Worm (Caenorhabditis elegans): ENCODE measurements around the gene acr-15.

Gene acr-15

DNA sequence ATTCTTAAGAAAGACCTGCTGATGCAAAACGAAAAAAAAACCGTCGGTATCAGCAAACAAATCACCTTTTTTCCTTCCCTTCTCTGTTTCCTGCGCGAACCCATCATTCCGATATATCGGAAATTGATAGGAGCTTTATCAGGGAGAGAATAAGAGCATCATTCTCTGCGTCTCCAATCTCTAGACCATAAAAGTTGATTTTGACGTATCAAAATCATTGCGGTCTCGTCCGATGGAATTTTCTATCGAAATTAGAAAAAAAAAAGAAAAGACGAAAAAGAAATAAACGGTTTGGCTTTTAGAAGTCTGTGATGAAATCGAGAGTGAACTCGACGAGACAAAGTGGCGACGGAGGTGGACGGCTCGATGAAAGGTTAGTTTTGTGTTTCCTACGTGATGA, 3.5 kb upstream of the acr-15 start, which contains the start of gene stdh-4:
Gene stdh-4, plus strand, starts transcription at position 301 of the 400 bp plus-strand sequence.
- TF ChIP-seq mab-5 (tag; optimal IDR thresholded peaks at IDR 0.05) (no peak), blmp-1 (tag; optimal IDR thresholded peaks at IDR 0.05; ENCODE audit: insufficient read depth) (no peak)

- TF ChIP-seq ama-1 (optimal IDR thresholded peaks at IDR 0.05) (no peak), unc-39 (tag; optimal IDR thresholded peaks at IDR 0.05) (no peak), nhr-21 (tag; optimal IDR thresholded peaks at IDR 0.05) (no peak)
Observed at ce11 chrV:8555955-8556354, 3.5 kb downstream of the acr-15 start.

DNA sequence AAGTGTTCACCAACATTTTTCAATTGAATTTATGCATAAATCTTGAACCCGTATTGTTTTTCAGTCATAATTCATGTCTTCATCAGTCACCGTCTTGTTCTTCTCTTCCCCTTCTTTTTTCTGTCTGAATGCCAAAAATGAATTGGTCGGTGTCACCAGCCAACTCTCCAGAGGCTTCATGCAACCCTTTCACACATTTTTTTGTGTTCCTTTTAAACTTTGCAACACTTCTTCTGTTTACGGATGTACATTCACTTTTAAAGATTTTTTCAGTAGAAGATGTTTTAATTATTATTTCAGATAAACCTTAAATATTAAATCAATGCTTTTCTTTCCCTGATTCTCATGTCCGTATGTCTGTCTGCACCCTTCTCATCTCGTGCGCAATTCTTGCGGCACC, 8.4 kb downstream of the acr-15 start, which contains the start of gene acr-16:
Gene acr-16, plus strand, starts transcription at position 301 of the 400 bp plus-strand sequence.
- no peak for TF ChIP-seq peb-1 (tag; optimal IDR thresholded peaks at IDR 0.05)
- no peak for TF ChIP-seq nhr-25 (tag; optimal IDR thresholded peaks at IDR 0.05)
- TF ChIP-seq snpc-4 (tag; optimal IDR thresholded peaks at IDR 0.05), result no peak
- no peak for TF ChIP-seq F13H6.1 (tag; optimal IDR thresholded peaks at IDR 0.05)
- no peak for TF ChIP-seq sem-4 (tag; optimal IDR thresholded peaks at IDR 0.05)
- TF ChIP-seq ztf-11 (tag; optimal IDR thresholded peaks at IDR 0.05), result no peak
- TF ChIP-seq Y55F3AM.14 (GFP tag; optimal IDR thresholded peaks at IDR 0.05), result no peak
- no peak for TF ChIP-seq lin-11 (tag; optimal IDR thresholded peaks at IDR 0.05)
- no peak for TF ChIP-seq fos-1 (tag; optimal IDR thresholded peaks at IDR 0.05)
- no peak for TF ChIP-seq R02D3.7 (tag; optimal IDR thresholded peaks at IDR 0.05)
- no peak for TF ChIP-seq elt-3 (tag; optimal IDR thresholded peaks at IDR 0.05)
- TF ChIP-seq unc-39 (tag; optimal IDR thresholded peaks at IDR 0.05), result no peak
- TF ChIP-seq gmeb-1 (tag; optimal IDR thresholded peaks at IDR 0.05), result no peak
- TF ChIP-seq zag-1 (tag; optimal IDR thresholded peaks at IDR 0.05), result no peak
- TF ChIP-seq alr-1 (tag; optimal IDR thresholded peaks at IDR 0.05), result no peak
- no peak for TF ChIP-seq nhr-77 (tag; optimal IDR thresholded peaks at IDR 0.05)

ce11 chrV:8565075-8565474, 12.6 kb downstream of the acr-15 start, which contains the start of gene F25G6.8:
Gene F25G6.8 (minus strand): TSS chrV:8565175.
- TF ChIP-seq nhr-25 (tag; optimal IDR thresholded peaks at IDR 0.05) (no peak), nhr-129 (tag; optimal IDR thresholded peaks at IDR 0.05) (no peak), ceh-16 (tag; optimal IDR thresholded peaks at IDR 0.05) (no peak), nhr-21 (tag; optimal IDR thresholded peaks at IDR 0.05) (no peak), lin-11 (tag; optimal IDR thresholded peaks at IDR 0.05) (no peak), sma-9 (GFP tag; optimal IDR thresholded peaks at IDR 0.05) (no peak), sma-9 (tag; optimal IDR thresholded peaks at IDR 0.05) (no peak), mbf-1 (tag; optimal IDR thresholded peaks at IDR 0.05) (no peak), nhr-6 (tag; optimal IDR thresholded peaks at IDR 0.05) (no peak), ZK546.5 (tag; optimal IDR thresholded peaks at IDR 0.05) (no peak), dmd-4 (tag; optimal IDR thresholded peaks at IDR 0.05) (no peak), unc-62 (GFP tag; optimal IDR thresholded peaks at IDR 0.05) (no peak)

- TF ChIP-seq unc-55 (GFP tag; optimal IDR thresholded peaks at IDR 0.05) (no peak), Y55F3AM.14 (GFP tag; optimal IDR thresholded peaks at IDR 0.05) (no peak), crh-2 (tag; optimal IDR thresholded peaks at IDR 0.05) (no peak), lin-13 (GFP tag; optimal IDR thresholded peaks at IDR 0.05) (no peak), ztf-4 (tag; optimal IDR thresholded peaks at IDR 0.05) (no peak), snpc-4 (tag; optimal IDR thresholded peaks at IDR 0.05) (no peak), peb-1 (tag; optimal IDR thresholded peaks at IDR 0.05) (no peak), alr-1 (tag; optimal IDR thresholded peaks at IDR 0.05) (no peak), mdl-1 (tag; optimal IDR thresholded peaks at IDR 0.05) (no peak), mab-5 (tag; optimal IDR thresholded peaks at IDR 0.05) (no peak), nhr-12 (tag; optimal IDR thresholded peaks at IDR 0.05) (no peak), lsy-2 (tag; optimal IDR thresholded peaks at IDR 0.05) (no peak), nhr-11 (tag; optimal IDR thresholded peaks at IDR 0.05) (no peak), zag-1 (tag; optimal IDR thresholded peaks at IDR 0.05) (no peak)
Observed at ce11 chrV:8569172-8569571, 16.7 kb downstream of the acr-15 start.
